Worm (Caenorhabditis elegans) whole organism, L2 larva: Measurements from ENCODE around the gene cyk-4.

Experiments used
- alr-1 ChIP-seq: fragments of 150-350 bp; optimal IDR thresholded peaks from 2 replicates; lab custom pipeline; 2014; ENCODE audit warnings: missing biosample characterization, missing genetic modification characterization
- blmp-1 ChIP-seq: sonication (generic microtip); optimal IDR thresholded peaks from 2 replicates; lab custom pipeline; 2017; ENCODE audit warnings: missing genetic modification characterization, mild to moderate bottlenecking, missing compliant biosample characterization, antibody characterized with exemption, moderate library complexity; ENCODE audit not compliant: insufficient read depth
- unc-62 ChIP-seq: fragments of 150-350 bp; optimal IDR thresholded peaks from 2 replicates; lab custom pipeline; 2014; ENCODE audit warnings: missing biosample characterization, missing genetic modification reagents, missing genetic modification characterization

DNA sequence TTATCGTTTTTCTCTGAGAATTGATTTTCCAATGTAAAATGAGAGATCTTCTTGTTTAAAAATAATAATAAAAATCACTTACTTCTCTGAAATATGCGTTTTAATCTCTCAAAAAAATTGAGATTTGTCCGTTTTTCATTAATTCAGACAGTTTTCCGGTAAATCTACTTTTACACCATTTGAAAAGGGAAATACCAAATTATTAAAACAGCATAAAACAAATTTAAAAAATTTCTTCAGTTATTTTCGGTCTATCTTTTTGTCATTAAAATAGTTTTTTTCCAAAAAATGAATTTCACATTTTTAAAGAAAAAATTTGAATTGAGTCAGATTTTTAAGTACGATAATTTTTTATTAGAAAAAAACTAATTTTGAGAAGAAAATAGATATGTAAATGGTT, 7.8 kb upstream of the cyk-4 start:
- no peak for TF ChIP-seq alr-1 (tag; lab: Kevin White, UChicago)
- no peak for TF ChIP-seq unc-62
- TF ChIP-seq blmp-1 (tag; lab: Kevin White, UChicago) = no peak
